Worm (Caenorhabditis elegans) whole organism, mixed stage, embryonic: ENCODE measurements around the gene ets-7.

Experiments used
- M03D4.4 ChIP-seq: sonication (generic microtip); optimal IDR thresholded peaks from 2 replicates; lab custom pipeline; 2017; ENCODE audit warnings: mild to moderate bottlenecking, missing genetic modification characterization, missing compliant biosample characterization
- bed-3 ChIP-seq: fragments of 200-800 bp; sonication (Bioruptor generic); optimal IDR thresholded peaks from 3 replicates; lab custom pipeline; 2018; ENCODE audit warnings: mild to moderate bottlenecking, missing genetic modification characterization, moderate library complexity, missing compliant biosample characterization
- blmp-1 ChIP-seq: fragments of 150-350 bp; optimal IDR thresholded peaks from 2 replicates; lab custom pipeline; 2014; ENCODE audit warnings: missing biosample characterization, missing genetic modification characterization
- ceh-39 ChIP-seq: fragments of 150-350 bp; optimal IDR thresholded peaks from 2 replicates; lab custom pipeline; 2014; ENCODE audit warnings: missing biosample characterization, missing genetic modification characterization
- ceh-43 ChIP-seq: fragments of 200-800 bp; sonication (Bioruptor generic); optimal IDR thresholded peaks from 2 replicates; lab custom pipeline; 2018; ENCODE audit warnings: mild to moderate bottlenecking, missing genetic modification characterization, moderate library complexity, missing compliant biosample characterization
- ceh-83 ChIP-seq: fragments of 200-800 bp; sonication (Bioruptor generic); optimal IDR thresholded peaks from 2 replicates; lab custom pipeline; 2018; ENCODE audit warnings: mild to moderate bottlenecking, missing genetic modification characterization, missing compliant biosample characterization
- cnd-1 ChIP-seq: fragments of 200-800 bp; sonication (Bioruptor generic); optimal IDR thresholded peaks from 2 replicates; lab custom pipeline; 2018; ENCODE audit warnings: mild to moderate bottlenecking, missing genetic modification characterization, missing compliant biosample characterization
- drap-1 ChIP-seq: fragments of 200-800 bp; sonication (Bioruptor generic); optimal IDR thresholded peaks from 3 replicates; lab custom pipeline; 2018; ENCODE audit warnings: mild to moderate bottlenecking, missing genetic modification characterization, missing compliant biosample characterization
- elt-1 ChIP-seq: sonication (generic microtip); optimal IDR thresholded peaks from 2 replicates; lab custom pipeline; 2017; ENCODE audit warnings: missing genetic modification characterization, mild to moderate bottlenecking, missing compliant biosample characterization, antibody characterized with exemption, moderate library complexity, borderline replicate concordance; ENCODE audit not compliant: insufficient read depth
- elt-3 ChIP-seq: fragments of 150-350 bp; optimal IDR thresholded peaks from 2 replicates; lab custom pipeline; 2014; ENCODE audit warnings: missing biosample characterization, missing genetic modification characterization
- flh-1 ChIP-seq: fragments of 200-800 bp; sonication (Bioruptor generic); optimal IDR thresholded peaks from 2 replicates; lab custom pipeline; 2018; ENCODE audit warnings: mild to moderate bottlenecking, missing genetic modification characterization, moderate library complexity, missing compliant biosample characterization
- ham-2 ChIP-seq: fragments of 200-800 bp; sonication (Bioruptor generic); optimal IDR thresholded peaks from 2 replicates; lab custom pipeline; 2018; ENCODE audit warnings: mild to moderate bottlenecking, missing genetic modification characterization, missing compliant biosample characterization
- hlh-1 ChIP-seq: fragments of 150-350 bp; optimal IDR thresholded peaks from 2 replicates; lab custom pipeline; 2014; ENCODE audit warnings: missing biosample characterization, missing genetic modification reagents, missing genetic modification characterization
- lin-13 ChIP-seq: fragments of 150-350 bp; optimal IDR thresholded peaks from 2 replicates; lab custom pipeline; 2014; ENCODE audit warnings: missing biosample characterization, missing genetic modification characterization
- lin-32 ChIP-seq: fragments of 200-800 bp; sonication (Bioruptor generic); optimal IDR thresholded peaks from 2 replicates; lab custom pipeline; 2018; ENCODE audit warnings: mild to moderate bottlenecking, missing genetic modification characterization, missing compliant biosample characterization
- lsy-2 ChIP-seq: fragments of 150-350 bp; optimal IDR thresholded peaks from 2 replicates; lab custom pipeline; 2014; ENCODE audit warnings: missing biosample characterization, missing genetic modification characterization
- mab-5 ChIP-seq: fragments of 150-350 bp; optimal IDR thresholded peaks from 2 replicates; lab custom pipeline; 2014; ENCODE audit warnings: missing biosample characterization, missing genetic modification characterization
- mep-1 ChIP-seq: fragments of 150-350 bp; optimal IDR thresholded peaks from 2 replicates; lab custom pipeline; 2017; ENCODE audit warnings: missing biosample characterization, missing genetic modification reagents, missing genetic modification characterization, inconsistent platforms
- nhr-12 ChIP-seq: fragments of 150-350 bp; optimal IDR thresholded peaks from 2 replicates; lab custom pipeline; 2014; ENCODE audit warnings: missing biosample characterization, missing genetic modification characterization
- nhr-2 ChIP-seq: fragments of 150-350 bp; optimal IDR thresholded peaks from 2 replicates; lab custom pipeline; 2014; ENCODE audit warnings: missing biosample characterization, missing genetic modification characterization
- nhr-237 ChIP-seq: fragments of 150-350 bp; optimal IDR thresholded peaks from 2 replicates; lab custom pipeline; 2014; ENCODE audit warnings: missing biosample characterization, missing genetic modification characterization
- pha-4 ChIP-seq: fragments of 150-350 bp; optimal IDR thresholded peaks from 2 replicates; lab custom pipeline; 2018; ENCODE audit warnings: missing biosample characterization, missing genetic modification reagents, missing genetic modification characterization
- sem-2 ChIP-seq: fragments of 200-800 bp; sonication (Bioruptor generic); optimal IDR thresholded peaks from 2 replicates; lab custom pipeline; 2018; ENCODE audit warnings: mild to moderate bottlenecking, missing genetic modification characterization, missing compliant biosample characterization
- snpc-4 ChIP-seq: fragments of 150-350 bp; optimal IDR thresholded peaks from 2 replicates; lab custom pipeline; 2014; ENCODE audit warnings: missing biosample characterization, missing genetic modification characterization
- sptf-1 ChIP-seq: sonication (generic microtip); optimal IDR thresholded peaks from 2 replicates; lab custom pipeline; 2017; ENCODE audit warnings: mild to moderate bottlenecking, missing genetic modification characterization, moderate library complexity, missing compliant biosample characterization
- unc-120 ChIP-seq: sonication (generic microtip); optimal IDR thresholded peaks from 2 replicates; lab custom pipeline; 2017; ENCODE audit warnings: missing genetic modification characterization, missing compliant biosample characterization; ENCODE audit not compliant: poor library complexity, severe bottlenecking
- unc-62 ChIP-seq: fragments of 150-350 bp; optimal IDR thresholded peaks from 2 replicates; lab custom pipeline; 2014; ENCODE audit warnings: missing biosample characterization, missing genetic modification reagents, missing genetic modification characterization
- zip-8 ChIP-seq: fragments of 150-350 bp; optimal IDR thresholded peaks from 2 replicates; lab custom pipeline; 2014; ENCODE audit warnings: missing biosample characterization, missing genetic modification characterization
- ztf-11 ChIP-seq: fragments of 150-350 bp; optimal IDR thresholded peaks from 2 replicates; lab custom pipeline; 2014; ENCODE audit warnings: missing biosample characterization, missing genetic modification characterization

Gene ets-7

ce11 chrV:7527153-7527552 is 31.4 kb downstream of the ets-7 start, which contains the start of gene C54F6.17:
C54F6.17 (plus strand) TSS chrV:7527453.
- TF ChIP-seq ceh-39 (tag; lab: Kevin White, UChicago) (no peak), ham-2 (no peak), drap-1 (no peak), sem-2 (GFP tag; lab: Kevin White, UChicago) (no peak), flh-1 (GFP tag; lab: Kevin White, UChicago) (no peak), zip-8 (tag; lab: Kevin White, UChicago) (no peak), hlh-1 (tag; lab: Kevin White, UChicago) (no peak), snpc-4 (tag; lab: Kevin White, UChicago) (no peak), nhr-12 (tag; lab: Kevin White, UChicago) (no peak), unc-62 (GFP tag; lab: Kevin White, UChicago) (no peak), blmp-1 (tag; lab: Kevin White, UChicago) (no peak), ceh-43 (GFP tag; lab: Kevin White, UChicago) (no peak), ztf-11 (tag; lab: Kevin White, UChicago) (no peak)
- TF ChIP-seq, all 35 proteins: peak for 0

- no peak for TF ChIP-seq blmp-1 (tag; lab: Kevin White, UChicago)
- no peak for TF ChIP-seq ceh-83 (GFP tag; lab: Kevin White, UChicago)
- TF ChIP-seq nhr-2 (tag; lab: Kevin White, UChicago) = no peak
- no peak for TF ChIP-seq mep-1 (tag; lab: Kevin White, UChicago)
- TF ChIP-seq nhr-12 (tag; lab: Kevin White, UChicago) = no peak
- no peak for TF ChIP-seq sem-2 (GFP tag; lab: Kevin White, UChicago)
- no peak for TF ChIP-seq ham-2
- no peak for TF ChIP-seq unc-62 (GFP tag; lab: Kevin White, UChicago)
- no peak for TF ChIP-seq sptf-1 (tag; lab: Kevin White, UChicago)
- TF ChIP-seq pha-4 (tag; lab: Kevin White, UChicago) = no peak
- no peak for TF ChIP-seq lin-32
- no peak for TF ChIP-seq mab-5 (tag; lab: Kevin White, UChicago)
- TF ChIP-seq lsy-2 (tag; lab: Kevin White, UChicago) = no peak
- TF ChIP-seq lin-13 = no peak
Measured at ce11 chrV:7525695-7526094, 32.9 kb downstream of the ets-7 start, which contains the start of gene C54F6.18. C54F6.18 (plus strand) TSS chrV:7525995.

ce11 chrV:7524447-7524846 is 34.1 kb downstream of the ets-7 start, which contains the start of gene C54F6.20:
C54F6.20 (plus strand) TSS chrV:7524747.
- TF ChIP-seq elt-3 (no peak), sem-2 (GFP tag; lab: Kevin White, UChicago) (no peak), elt-1 (no peak), ceh-83 (GFP tag; lab: Kevin White, UChicago) (no peak), sptf-1 (tag; lab: Kevin White, UChicago) (no peak), cnd-1 (tag; lab: Kevin White, UChicago) (no peak), M03D4.4 (no peak), lsy-2 (tag; lab: Kevin White, UChicago) (no peak), ceh-39 (tag; lab: Kevin White, UChicago) (no peak), nhr-12 (tag; lab: Kevin White, UChicago) (no peak), hlh-1 (tag; lab: Kevin White, UChicago) (no peak), flh-1 (GFP tag; lab: Kevin White, UChicago) (no peak), unc-120 (tag; lab: Kevin White, UChicago) (no peak), bed-3 (GFP tag; lab: Kevin White, UChicago) (no peak), lin-13 (no peak)

- TF ChIP-seq nhr-2 (tag; lab: Kevin White, UChicago) (no peak), snpc-4 (tag; lab: Kevin White, UChicago) (no peak), bed-3 (GFP tag; lab: Kevin White, UChicago) (no peak), unc-62 (GFP tag; lab: Kevin White, UChicago) (no peak), drap-1 (no peak), pha-4 (tag; lab: Kevin White, UChicago) (no peak), ceh-83 (GFP tag; lab: Kevin White, UChicago) (no peak), ztf-11 (tag; lab: Kevin White, UChicago) (no peak), nhr-12 (tag; lab: Kevin White, UChicago) (no peak), nhr-237 (tag; lab: Kevin White, UChicago) (no peak), mab-5 (tag; lab: Kevin White, UChicago) (no peak)
Measured at ce11 chrV:7523392-7523791, 35.2 kb downstream of the ets-7 start, which contains the start of gene C54F6.6. C54F6.6 (plus strand) TSS chrV:7523692.

DNA sequence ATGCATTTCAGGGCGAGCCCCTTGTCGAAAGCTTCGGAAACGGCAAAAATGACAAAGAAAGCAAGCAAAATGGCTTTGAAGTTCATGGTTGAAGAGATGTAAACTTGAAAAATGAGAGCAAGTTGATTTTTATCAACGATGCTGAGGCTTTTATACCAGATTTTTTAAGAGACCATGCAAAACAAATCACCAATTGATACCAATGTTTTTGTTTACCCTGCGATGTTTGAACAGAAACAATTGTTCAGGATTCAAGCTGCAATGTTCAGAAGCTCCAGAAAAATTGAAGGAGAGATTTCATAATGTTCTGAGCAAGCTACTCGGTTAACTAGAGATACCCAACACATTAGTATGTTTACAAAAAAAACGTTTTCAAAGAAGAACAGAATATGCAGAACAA is 36.3 kb downstream of the ets-7 start, which contains the start of gene C54F6.15:
TSS of gene C54F6.15 (minus strand) at position 101 of the 400 bp plus-strand sequence.
- no peak for TF ChIP-seq elt-1
- no peak for TF ChIP-seq ceh-83 (GFP tag; lab: Kevin White, UChicago)
- TF ChIP-seq hlh-1 (tag; lab: Kevin White, UChicago) = no peak
- TF ChIP-seq, all 35 proteins: peak for 0
